Worm (Caenorhabditis elegans) whole organism, early embryonic: ENCODE data around the gene F10D7.10.

Experiments used
- aly-1 ChIP-seq: sonication (generic microtip); optimal IDR thresholded peaks from 2 replicates; lab custom pipeline; 2016; ENCODE audit warnings: missing genetic modification characterization, missing compliant biosample characterization
- ama-1 ChIP-seq: fragments of 150-350 bp; optimal IDR thresholded peaks from 2 replicates; lab custom pipeline; 2014
- ceh-13 ChIP-seq: fragments of 200-800 bp; sonication (Bioruptor generic); optimal IDR thresholded peaks from 2 replicates; lab custom pipeline; 2018; ENCODE audit warnings: mild to moderate bottlenecking, missing genetic modification characterization, missing compliant biosample characterization
- tra-4 ChIP-seq: sonication (generic microtip); optimal IDR thresholded peaks from 2 replicates; lab custom pipeline; 2017; ENCODE audit warnings: missing genetic modification characterization, missing compliant biosample characterization

DNA sequence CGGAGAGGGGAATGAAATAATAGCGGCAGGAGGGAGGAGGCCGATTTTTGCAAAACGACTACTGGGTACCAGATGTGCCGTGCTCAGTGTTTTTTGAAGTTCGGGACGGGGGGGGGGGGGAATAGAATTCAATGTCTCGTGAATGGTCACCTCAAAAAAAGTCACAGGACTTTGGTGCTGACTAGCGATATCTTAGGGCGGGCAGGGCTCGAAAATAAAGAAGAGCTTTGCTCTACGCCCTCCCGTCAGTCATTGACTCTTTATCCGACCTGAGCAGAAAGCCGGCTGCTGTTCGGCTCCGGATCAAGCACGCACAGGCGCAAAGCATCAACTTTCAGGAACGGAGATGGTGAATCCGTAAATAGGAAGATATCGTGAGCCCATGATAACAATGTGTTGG is 11.0 kb upstream of the F10D7.10 start:
- TF ChIP-seq tra-4 (tag; lab: Kevin White, UChicago) (no peak), ama-1 (lab: Kevin White, UChicago) (no peak), ceh-13 (GFP tag; lab: Kevin White, UChicago) (no peak), aly-1 (no peak)
